Worm (Caenorhabditis elegans): Measurements from ENCODE around the gene Y57G11B.2.
"Not testable (repeated sequence)": the region's sequence is repeated elsewhere in the genome, so short reads cannot be mapped to it uniquely, and the experiment has no call there.

ce11 chrIV:14551870-14552269, 13.3 kb upstream of the Y57G11B.2 start, which contains the start of gene pals-30:
- TF ChIP-seq pha-4 (tag; optimal IDR thresholded peaks at IDR 0.05); nhr-11 (tag; optimal IDR thresholded peaks at IDR 0.05); ama-1 (optimal IDR thresholded peaks at IDR 0.05); hlh-8 (tag; optimal IDR thresholded peaks at IDR 0.05); sox-4 (tag; optimal IDR thresholded peaks at IDR 0.05); ceh-18 (tag; optimal IDR thresholded peaks at IDR 0.05); fkh-10 (GFP tag; optimal IDR thresholded peaks at IDR 0.05); fkh-6 (tag; optimal IDR thresholded peaks at IDR 0.05); tbx-2 (tag; optimal IDR thresholded peaks at IDR 0.05); eyg-1 (tag; optimal IDR thresholded peaks at IDR 0.05): not testable (repeated sequence)
